Fruit fly (Drosophila melanogaster) whole organism, pupa: ENCODE results near the gene AttD.

ENCODE experiments used
- CG17806 ChIP-seq: fragments of 200-800 bp; sonication (Bioruptor generic); optimal IDR thresholded peaks from 2 replicates; lab custom pipeline; 2018; ENCODE audit warnings: missing biosample characterization, mild to moderate bottlenecking, missing genetic modification characterization, moderate library complexity
- CG8159 ChIP-seq: fragments of 200-800 bp; sonication (Bioruptor generic); optimal IDR thresholded peaks from 3 replicates; lab custom pipeline; 2018; ENCODE audit warnings: missing biosample characterization, mild to moderate bottlenecking, missing genetic modification characterization, moderate library complexity
- gl ChIP-seq: fragments of 200-800 bp; sonication (Bioruptor generic); optimal IDR thresholded peaks from 2 replicates; lab custom pipeline; 2018; ENCODE audit warnings: missing biosample characterization, mild to moderate bottlenecking, missing genetic modification characterization
- rn ChIP-seq: fragments of 200-800 bp; sonication (Bioruptor generic); IDR thresholded peaks from 2 replicates; pipeline ENCODE4 v1.3.6; 2022; ENCODE audit warnings: missing biosample characterization, missing genetic modification characterization

DNA sequence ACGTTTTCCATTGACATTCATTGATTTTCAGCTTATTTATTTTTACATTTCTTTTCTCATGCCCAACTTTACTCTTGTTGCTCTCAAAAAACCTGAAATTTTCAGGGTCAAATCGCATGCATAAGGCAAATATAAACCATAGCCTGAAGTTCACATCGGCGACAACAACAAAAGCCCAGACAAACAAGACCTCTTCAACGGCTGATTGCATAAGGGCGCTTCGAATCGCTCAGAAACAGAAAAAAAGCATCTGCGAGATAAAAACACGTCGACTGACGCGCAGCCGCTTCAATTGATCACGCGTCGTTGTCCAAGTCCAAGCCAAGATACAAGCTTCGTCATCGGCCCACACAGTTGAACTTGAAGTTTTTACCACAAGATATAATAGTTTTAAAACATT is 11.5 kb upstream of the AttD start, which contains the start of gene CG14327:
- TF ChIP-seq CG8159 (tag; lab: Kevin White, UChicago) (no peak), rn (GFP tag; lab: Robert Waterston, UW) (no peak), gl (no peak), CG17806 (tag; lab: Kevin White, UChicago) (no peak)
